Worm (Caenorhabditis elegans) whole organism, young adult: ENCODE measurements around the gene snt-7.

ENCODE experiments used
- F33H1.4 ChIP-seq: fragments of 200-800 bp; sonication (Bioruptor generic); IDR thresholded peaks from 2 replicates; pipeline ENCODE4 v1.3.6; 2022; ENCODE audit warnings: missing genetic modification reagents, missing genetic modification characterization, missing compliant biosample characterization
- let-607 ChIP-seq, 2 experiments: fragments of 200-800 bp in 1 of 2; sonication (Bioruptor generic) in 1 of 2; sonication (generic microtip) in 1 of 2; optimal IDR thresholded peaks; 2 replicates each; lab custom pipeline; 2016 to 2018; ENCODE audit warnings: mild to moderate bottlenecking in 2 of 2, missing compliant biosample characterization in 2 of 2, missing genetic modification characterization in 2 of 2, moderate library complexity in 2 of 2, missing genotype in 1 of 2
- snpc-1.1 ChIP-seq: sonication (generic microtip); optimal IDR thresholded peaks from 2 replicates; lab custom pipeline; 2017; ENCODE audit warnings: missing genetic modification characterization, mild to moderate bottlenecking, missing compliant biosample characterization, antibody characterized with exemption, moderate library complexity, missing genotype, missing genetic modification reagents; ENCODE audit not compliant: insufficient read depth

- TF ChIP-seq let-607 (tag; optimal IDR thresholded peaks at IDR 0.05; lab: Kevin White, UChicago): no peak
- TF ChIP-seq snpc-1.1 (tag; lab: Kevin White, UChicago): no peak
- TF ChIP-seq F33H1.4 (GFP tag; lab: Robert Waterston, UW): no peak
Observed at ce11 chrX:15148389-15148788, 50.6 kb downstream of the snt-7 start.
